Worm (Caenorhabditis elegans): ENCODE results near the gene fbxa-95.

DNA sequence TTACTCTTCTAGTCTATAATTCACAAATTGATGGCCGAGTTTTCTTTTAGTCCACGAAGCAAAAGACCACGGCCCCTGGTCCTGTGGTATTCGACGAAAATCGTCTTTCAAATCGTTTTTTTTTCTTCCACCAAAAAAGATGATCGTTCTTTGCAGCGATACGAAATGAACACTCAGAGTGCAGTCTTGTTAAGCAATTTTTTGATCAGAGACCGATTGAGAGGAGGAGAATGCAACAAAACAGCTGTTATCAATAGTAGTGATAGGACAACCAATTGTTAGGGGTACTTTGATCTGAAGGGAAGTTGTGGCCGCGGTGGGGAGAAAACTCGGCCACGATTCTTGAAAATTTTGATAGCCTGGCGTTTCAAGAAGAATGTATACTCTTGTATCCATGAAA, 7.3 kb upstream of the fbxa-95 start:
- no peak for TF ChIP-seq snpc-4 (tag; optimal IDR thresholded peaks at IDR 0.05)
- TF ChIP-seq mab-5 (tag; optimal IDR thresholded peaks at IDR 0.05), result no peak
